Worm (Caenorhabditis elegans) whole organism, young adult: Measurements from ENCODE around the gene R02F11.12.

ENCODE experiments used
- B0261.1 ChIP-seq: sonication (generic microtip); optimal IDR thresholded peaks from 2 replicates; lab custom pipeline; 2016; ENCODE audit warnings: mild to moderate bottlenecking, missing genetic modification characterization, moderate library complexity, missing compliant biosample characterization
- T26A5.8 ChIP-seq: sonication (generic microtip); optimal IDR thresholded peaks from 2 replicates; lab custom pipeline; 2016; ENCODE audit warnings: missing genetic modification characterization, missing compliant biosample characterization
- hlh-12 ChIP-seq: sonication (generic microtip); optimal IDR thresholded peaks from 2 replicates; lab custom pipeline; 2016; ENCODE audit warnings: missing genetic modification characterization, missing compliant biosample characterization
- nfya-2 ChIP-seq: fragments of 200-800 bp; sonication (Bioruptor generic); IDR thresholded peaks from 2 replicates; pipeline ENCODE4 v1.3.6; 2022; ENCODE audit warnings: missing genetic modification reagents, missing genetic modification characterization, missing compliant biosample characterization
- rcor-1 ChIP-seq: fragments of 200-800 bp; sonication (Bioruptor generic); IDR thresholded peaks from 2 replicates; pipeline ENCODE4 v1.3.6; 2022; ENCODE audit warnings: missing genetic modification reagents, missing genetic modification characterization, missing compliant biosample characterization
- rec-8 ChIP-seq, 2 experiments: sonication (generic microtip); optimal IDR thresholded peaks; 2 replicates each; lab custom pipeline; 2016; ENCODE audit warnings: mild to moderate bottlenecking in 2 of 2, missing genetic modification characterization in 2 of 2, missing genetic modification reagents in 2 of 2, missing genotype in 2 of 2, missing biosample characterization in 1 of 2, missing compliant biosample characterization in 1 of 2, moderate library complexity in 1 of 2
- snpc-1.3 ChIP-seq: sonication (generic microtip); optimal IDR thresholded peaks from 2 replicates; lab custom pipeline; 2017; ENCODE audit warnings: missing genetic modification characterization, mild to moderate bottlenecking, missing compliant biosample characterization, antibody characterized with exemption, moderate library complexity, missing genotype, missing genetic modification reagents; ENCODE audit not compliant: insufficient read depth
- unc-62 ChIP-seq: fragments of 150-350 bp; optimal IDR thresholded peaks from 2 replicates; lab custom pipeline; 2014; ENCODE audit warnings: missing biosample characterization, missing genetic modification reagents, missing genetic modification characterization

- TF ChIP-seq hlh-12 (tag; lab: Kevin White, UChicago) (no peak), B0261.1 (tag; lab: Kevin White, UChicago) (no peak), rec-8 (tag; optimal IDR thresholded peaks at IDR 0.05; lab: Kevin White, UChicago) (no peak), rcor-1 (GFP tag; lab: Robert Waterston, UW) (no peak), snpc-1.3 (tag; lab: Kevin White, UChicago) (no peak), unc-62 (GFP tag; lab: Kevin White, UChicago) (no peak), T26A5.8 (no peak), nfya-2 (no peak)
Measured at ce11 chrV:4800794-4801193, 10.3 kb downstream of the R02F11.12 start, which contains the start of gene R02F11.1.
